Fruit fly (Drosophila melanogaster) whole organism, embryonic: Measurements from ENCODE around the gene Argp.

ENCODE experiments used
- ATbp ChIP-seq: fragments of 200-800 bp; sonication (Bioruptor generic); optimal IDR thresholded peaks from 2 replicates; lab custom pipeline; 2017; ENCODE audit warnings: missing biosample characterization, mild to moderate bottlenecking, missing genetic modification characterization, missing genetic modification reagents
- Aef1 ChIP-seq: fragments of 200-800 bp; sonication (Bioruptor generic); IDR thresholded peaks from 3 replicates; pipeline ENCODE4 v1.3.6; 2022; ENCODE audit warnings: missing biosample characterization, missing genetic modification characterization
- CG11695 ChIP-seq: fragments of 200-800 bp; sonication (Bioruptor generic); IDR thresholded peaks from 3 replicates; pipeline ENCODE4 v1.3.6; 2022; ENCODE audit warnings: missing biosample characterization, missing genetic modification characterization
- CG12219 ChIP-seq: fragments of 200-800 bp; sonication (Bioruptor generic); optimal IDR thresholded peaks from 3 replicates; lab custom pipeline; 2018; ENCODE audit warnings: missing biosample characterization, mild to moderate bottlenecking, missing genetic modification characterization
- CG13287 ChIP-seq: fragments of 200-800 bp; sonication (Bioruptor generic); IDR thresholded peaks from 2 replicates; pipeline ENCODE4 v1.3.6; 2022; ENCODE audit warnings: missing biosample characterization, missing genetic modification characterization; ENCODE audit not compliant: partially characterized antibody
- CG13424 ChIP-seq: fragments of 200-800 bp; sonication (Bioruptor generic); optimal IDR thresholded peaks from 2 replicates; lab custom pipeline; 2019; ENCODE audit warnings: missing biosample characterization, mild to moderate bottlenecking, missing genetic modification characterization, moderate library complexity
- CG14710 ChIP-seq: fragments of 200-800 bp; sonication (Bioruptor generic); optimal IDR thresholded peaks from 3 replicates; lab custom pipeline; 2019; ENCODE audit warnings: missing biosample characterization, mild to moderate bottlenecking, missing genetic modification characterization, moderate library complexity
- CG1792 ChIP-seq: fragments of 200-800 bp; sonication (Bioruptor generic); optimal IDR thresholded peaks from 2 replicates; lab custom pipeline; 2016; ENCODE audit warnings: missing biosample characterization, missing genetic modification characterization
- CG18619 ChIP-seq: fragments of 200-800 bp; sonication (Bioruptor generic); optimal IDR thresholded peaks from 3 replicates; lab custom pipeline; 2017; ENCODE audit warnings: missing biosample characterization, mild to moderate bottlenecking, missing genetic modification characterization
- CG2199 ChIP-seq: fragments of 200-800 bp; sonication (Bioruptor generic); IDR thresholded peaks from 3 replicates; pipeline ENCODE4 v1.3.6; 2022; ENCODE audit warnings: missing biosample characterization, missing genetic modification characterization
- CG2678 ChIP-seq: fragments of 200-800 bp; sonication (Bioruptor generic); optimal IDR thresholded peaks from 3 replicates; lab custom pipeline; 2019; ENCODE audit warnings: missing biosample characterization, mild to moderate bottlenecking, missing genetic modification characterization, moderate library complexity
- CG2712 ChIP-seq: fragments of 200-800 bp; optimal IDR thresholded peaks from 3 replicates; lab custom pipeline; 2019; ENCODE audit warnings: missing biosample characterization, mild to moderate bottlenecking, missing genetic modification characterization, moderate library complexity
- CG4360 ChIP-seq: fragments of 200-800 bp; sonication (Bioruptor generic); IDR thresholded peaks from 2 replicates; pipeline ENCODE4 v1.3.6; 2022; ENCODE audit warnings: missing biosample characterization, missing genetic modification characterization
- CG4820 ChIP-seq: fragments of 200-800 bp; sonication (Bioruptor generic); optimal IDR thresholded peaks from 3 replicates; lab custom pipeline; 2016; ENCODE audit warnings: missing biosample characterization, missing genetic modification characterization
- CG5245 ChIP-seq: fragments of 200-800 bp; sonication (Bioruptor generic); optimal IDR thresholded peaks from 3 replicates; lab custom pipeline; 2016; ENCODE audit warnings: missing biosample characterization, missing genetic modification characterization
- CG5953 ChIP-seq: fragments of 200-800 bp; sonication (Bioruptor generic); IDR thresholded peaks from 2 replicates; pipeline ENCODE4 v1.3.6; 2022; ENCODE audit warnings: missing biosample characterization, missing genetic modification characterization
- CG6175 ChIP-seq: fragments of 200-800 bp; sonication (Bioruptor generic); IDR thresholded peaks from 3 replicates; pipeline ENCODE4 v1.3.6; 2022; ENCODE audit warnings: missing biosample characterization, missing genetic modification characterization
- CG7271 ChIP-seq: fragments of 200-800 bp; sonication (Bioruptor generic); optimal IDR thresholded peaks from 2 replicates; lab custom pipeline; 2018; ENCODE audit warnings: missing biosample characterization, mild to moderate bottlenecking, missing genetic modification characterization, moderate library complexity
- CTCF ChIP-seq: fragments of 200-800 bp; sonication (Bioruptor generic); optimal IDR thresholded peaks from 2 replicates; lab custom pipeline; 2017; ENCODE audit warnings: missing biosample characterization, mild to moderate bottlenecking, missing genetic modification characterization, moderate library complexity
- HLH3B ChIP-seq: fragments of 200-800 bp; sonication (Bioruptor generic); IDR thresholded peaks from 2 replicates; pipeline ENCODE4 v1.3.6; 2022; ENCODE audit warnings: missing biosample characterization, missing genetic modification characterization
- Lim3 ChIP-seq: fragments of 200-800 bp; sonication (Bioruptor generic); IDR thresholded peaks from 2 replicates; pipeline ENCODE4 v1.3.6; 2022; ENCODE audit warnings: missing biosample characterization, missing genetic modification characterization
- Med ChIP-seq: fragments of 200-800 bp; sonication (Bioruptor generic); peaks from one replicate; lab custom pipeline; 2016; ENCODE audit warnings: missing biosample characterization, missing genetic modification characterization, mild to moderate bottlenecking, inconsistent platforms, moderate library complexity
- Mrtf ChIP-seq: fragments of 200-800 bp; sonication (Bioruptor generic); IDR thresholded peaks from 3 replicates; pipeline ENCODE4 v1.3.6; 2022; ENCODE audit warnings: missing biosample characterization, missing genetic modification characterization
- PHDP ChIP-seq: fragments of 200-800 bp; sonication (Bioruptor generic); optimal IDR thresholded peaks from 3 replicates; lab custom pipeline; 2018; ENCODE audit warnings: missing biosample characterization, mild to moderate bottlenecking, missing genetic modification characterization, moderate library complexity
- Rx ChIP-seq: fragments of 200-800 bp; sonication (Bioruptor generic); IDR thresholded peaks from 2 replicates; pipeline ENCODE4 v1.3.6; 2022; ENCODE audit warnings: missing biosample characterization, missing genetic modification characterization
- amos ChIP-seq: fragments of 200-800 bp; sonication (Bioruptor generic); IDR thresholded peaks from 2 replicates; pipeline ENCODE4 v1.3.6; 2022; ENCODE audit warnings: missing biosample characterization, missing genetic modification characterization; ENCODE audit not compliant: partially characterized antibody
- ara ChIP-seq: fragments of 200-800 bp; sonication (Bioruptor generic); IDR thresholded peaks from 2 replicates; pipeline ENCODE4 v1.3.6; 2022; ENCODE audit warnings: missing biosample characterization, missing genetic modification characterization
- bab2 ChIP-seq: fragments of 200-800 bp; sonication (Bioruptor generic); optimal IDR thresholded peaks from 2 replicates; lab custom pipeline; 2016; ENCODE audit warnings: missing biosample characterization, missing genetic modification characterization
- btn ChIP-seq: fragments of 200-800 bp; sonication (Bioruptor generic); optimal IDR thresholded peaks from 2 replicates; lab custom pipeline; 2016; ENCODE audit warnings: missing biosample characterization, missing genetic modification characterization
- chinmo ChIP-seq: fragments of 200-800 bp; sonication (Bioruptor generic); IDR thresholded peaks from 4 replicates; pipeline ENCODE4 v1.3.6; 2022; ENCODE audit warnings: missing biosample characterization, missing genetic modification characterization; ENCODE audit not compliant: partially characterized antibody
- chm ChIP-seq: fragments of 200-800 bp; sonication (Bioruptor generic); IDR thresholded peaks from 2 replicates; pipeline ENCODE4 v1.3.6; 2022; ENCODE audit warnings: missing biosample characterization, missing genetic modification characterization
- crol ChIP-seq: fragments of 200-800 bp; sonication (Bioruptor generic); IDR thresholded peaks from 2 replicates; pipeline ENCODE4 v1.3.6; 2022; ENCODE audit warnings: missing biosample characterization, missing genetic modification characterization
- dmrt11E ChIP-seq: fragments of 200-800 bp; sonication (Bioruptor generic); optimal IDR thresholded peaks from 3 replicates; lab custom pipeline; 2018; ENCODE audit warnings: missing biosample characterization, mild to moderate bottlenecking, missing genetic modification characterization, moderate library complexity
- fd102C ChIP-seq: fragments of 200-800 bp; sonication (Bioruptor generic); optimal IDR thresholded peaks from 2 replicates; lab custom pipeline; 2018; ENCODE audit warnings: missing biosample characterization, mild to moderate bottlenecking, missing genetic modification characterization, moderate library complexity
- fd3F ChIP-seq: fragments of 200-800 bp; sonication (Bioruptor generic); optimal IDR thresholded peaks from 2 replicates; lab custom pipeline; 2018; ENCODE audit warnings: missing biosample characterization, mild to moderate bottlenecking, missing genetic modification characterization, moderate library complexity
- fd64A ChIP-seq: fragments of 200-800 bp; sonication (Bioruptor generic); optimal IDR thresholded peaks from 3 replicates; lab custom pipeline; 2018; ENCODE audit warnings: missing biosample characterization, mild to moderate bottlenecking, missing genetic modification characterization
- gem ChIP-seq: fragments of 200-800 bp; sonication (Bioruptor generic); optimal IDR thresholded peaks from 2 replicates; lab custom pipeline; 2019; ENCODE audit warnings: missing biosample characterization, mild to moderate bottlenecking, missing genetic modification characterization, moderate library complexity
- jumu ChIP-seq: fragments of 200-800 bp; sonication (Bioruptor generic); optimal IDR thresholded peaks from 3 replicates; lab custom pipeline; 2016; ENCODE audit warnings: missing biosample characterization, missing genetic modification characterization
- ken ChIP-seq: fragments of 200-800 bp; sonication (Bioruptor generic); IDR thresholded peaks from 3 replicates; pipeline ENCODE4 v1.3.6; 2022; ENCODE audit warnings: missing biosample characterization, missing genetic modification characterization
- lab ChIP-seq: fragments of 200-800 bp; sonication (Bioruptor generic); optimal IDR thresholded peaks from 3 replicates; lab custom pipeline; 2017; ENCODE audit warnings: missing biosample characterization, missing genetic modification characterization, mild to moderate bottlenecking, moderate library complexity, missing genetic modification reagents
- mld ChIP-seq: fragments of 200-800 bp; sonication (Bioruptor generic); IDR thresholded peaks from 3 replicates; pipeline ENCODE4 v1.3.6; 2022; ENCODE audit warnings: missing biosample characterization, missing genetic modification characterization; ENCODE audit not compliant: partially characterized antibody
- nerfin-2 ChIP-seq: fragments of 200-800 bp; sonication (Bioruptor generic); IDR thresholded peaks from 2 replicates; pipeline ENCODE4 v1.3.6; 2022; ENCODE audit warnings: missing biosample characterization, missing genetic modification characterization; ENCODE audit not compliant: partially characterized antibody
- nmo ChIP-seq: fragments of 200-800 bp; sonication (Bioruptor generic); optimal IDR thresholded peaks from 2 replicates; lab custom pipeline; 2018; ENCODE audit warnings: missing biosample characterization, mild to moderate bottlenecking, missing genetic modification characterization, moderate library complexity
- pnt ChIP-seq: fragments of 200-800 bp; sonication (Bioruptor generic); optimal IDR thresholded peaks from 3 replicates; lab custom pipeline; 2016; ENCODE audit warnings: missing biosample characterization, missing genetic modification characterization
- ranshi ChIP-seq: fragments of 200-800 bp; sonication (Bioruptor generic); IDR thresholded peaks from 2 replicates; pipeline ENCODE4 v1.3.6; 2022; ENCODE audit warnings: missing biosample characterization, missing genetic modification characterization
- sens ChIP-seq: fragments of 200-800 bp; sonication (Bioruptor generic); peaks from one replicate; lab custom pipeline; 2016; ENCODE audit warnings: missing biosample characterization, missing genetic modification characterization
- shn ChIP-seq: fragments of 200-800 bp; sonication (Bioruptor generic); optimal IDR thresholded peaks from 3 replicates; lab custom pipeline; 2016; ENCODE audit warnings: missing biosample characterization, missing genetic modification characterization
- twi ChIP-seq: fragments of 200-800 bp; optimal IDR thresholded peaks from 2 replicates; lab custom pipeline; 2019; ENCODE audit warnings: missing biosample characterization, mild to moderate bottlenecking, missing genetic modification characterization, moderate library complexity
- vnd ChIP-seq: fragments of 200-800 bp; sonication (Bioruptor generic); IDR thresholded peaks from 3 replicates; pipeline ENCODE4 v1.3.6; 2022; ENCODE audit warnings: missing biosample characterization, missing genetic modification characterization; ENCODE audit not compliant: partially characterized antibody
- wdn ChIP-seq: fragments of 200-800 bp; sonication (Bioruptor generic); IDR thresholded peaks from 2 replicates; pipeline ENCODE4 v1.3.6; 2022; ENCODE audit warnings: missing biosample characterization, missing genetic modification characterization

The Argp gene

dm6 chr3R:13719053-13719452 is 9.3 kb upstream of the Argp start:
- TF ChIP-seq CG2199 (GFP tag; lab: Robert Waterston, UW) = peak; percentile 74; the same call in 1 of the 3 replicates
- TF ChIP-seq Lim3 (GFP tag; lab: Robert Waterston, UW) = no peak
- TF ChIP-seq CTCF (GFP tag; lab: Kevin White, UChicago) = no peak
- no peak for TF ChIP-seq CG13287 (GFP tag; lab: Robert Waterston, UW)
- peak; percentile 65 for TF ChIP-seq Med
- TF ChIP-seq nerfin-2 = no peak
- TF ChIP-seq crol (GFP tag; lab: Robert Waterston, UW) = peak; percentile 28
- TF ChIP-seq dmrt11E (tag; lab: Kevin White, UChicago) = no peak
- peak; percentile 98 for TF ChIP-seq twi (tag; lab: Kevin White, UChicago)
- TF ChIP-seq CG14710 (tag; lab: Kevin White, UChicago) = no peak
- no peak for TF ChIP-seq shn (GFP tag; lab: Kevin White, UChicago)
- TF ChIP-seq fd3F = no peak
- TF ChIP-seq chm = no peak
- TF ChIP-seq chinmo = 0 out of 4 replicates have a peak, but pooled peaks have one; percentile 32
- 0 out of 2 replicates have a peak, but pooled peaks have one; percentile 10 for TF ChIP-seq ara
- TF ChIP-seq amos (GFP tag; lab: Robert Waterston, UW) = no peak
- no peak for TF ChIP-seq sens (GFP tag; lab: Kevin White, UChicago)
- TF ChIP-seq CG5953 (GFP tag; lab: Robert Waterston, UW) = no peak
- TF ChIP-seq CG12219 (GFP tag; lab: Kevin White, UChicago) = no peak
- TF ChIP-seq wdn (GFP tag; lab: Robert Waterston, UW) = no peak
- no peak for TF ChIP-seq CG18619 (GFP tag; lab: Kevin White, UChicago)
- no peak for TF ChIP-seq CG4820 (GFP tag; lab: Kevin White, UChicago)
- no peak for TF ChIP-seq vnd (GFP tag; lab: Robert Waterston, UW)
- TF ChIP-seq nmo (GFP tag; lab: Kevin White, UChicago) = no peak
- TF ChIP-seq lab (GFP tag; lab: Kevin White, UChicago) = no peak
- TF ChIP-seq fd64A = no peak
- no peak for TF ChIP-seq PHDP (tag; lab: Kevin White, UChicago)
- TF ChIP-seq ken (GFP tag; lab: Robert Waterston, UW) = no peak
- TF ChIP-seq CG1792 = no peak

- TF ChIP-seq CG2712 (tag; lab: Kevin White, UChicago) (no peak), sens (GFP tag; lab: Kevin White, UChicago) (peak; percentile 9)
These were observed 8.3 kb upstream of the Argp start, which contains the start of gene Ubc87F for dm6 chr3R:13718076-13718475. Ubc87F (minus strand) TSS chr3R:13718176.

dm6 chr3R:13716827-13717226 is 7.1 kb upstream of the Argp start:
- TF ChIP-seq CG4820 (GFP tag; lab: Kevin White, UChicago) = peak; percentile 6
- peak; percentile 41; the same call in 1 of the 2 replicates for TF ChIP-seq ranshi
- TF ChIP-seq Aef1 (GFP tag; lab: Robert Waterston, UW) = peak; percentile 55
- no peak for TF ChIP-seq Mrtf (GFP tag; lab: Robert Waterston, UW)
- peak; percentile 23; the same call in 1 of the 2 replicates for TF ChIP-seq Rx (GFP tag; lab: Robert Waterston, UW)
- TF ChIP-seq bab2 (GFP tag; lab: Kevin White, UChicago) = peak; percentile 74
- TF ChIP-seq CG2678 = no peak
- no peak for TF ChIP-seq CG11695 (GFP tag; lab: Robert Waterston, UW)
- peak; percentile 60 for TF ChIP-seq HLH3B (GFP tag; lab: Robert Waterston, UW)
- TF ChIP-seq gem (tag; lab: Kevin White, UChicago) = peak; percentile 59
- TF ChIP-seq ATbp (GFP tag; lab: Kevin White, UChicago) = peak; percentile 24
- TF ChIP-seq CG13424 (tag; lab: Kevin White, UChicago) = peak; percentile 5
- no peak for TF ChIP-seq mld (GFP tag; lab: Robert Waterston, UW)
- TF ChIP-seq CG4360 (GFP tag; lab: Robert Waterston, UW) = no peak
- TF ChIP-seq jumu (GFP tag; lab: Kevin White, UChicago) = peak; percentile 32
- TF ChIP-seq CG5245 (GFP tag; lab: Kevin White, UChicago) = no peak
- TF ChIP-seq fd102C (GFP tag; lab: Kevin White, UChicago) = no peak
- no peak for TF ChIP-seq CG6175 (GFP tag; lab: Robert Waterston, UW)
- TF ChIP-seq btn (GFP tag; lab: Kevin White, UChicago) = no peak
- TF ChIP-seq pnt = peak; percentile 33
- TF ChIP-seq CG2712 (tag; lab: Kevin White, UChicago) = peak; percentile 16
- no peak for TF ChIP-seq CG7271 (tag; lab: Kevin White, UChicago)
